Worm (Caenorhabditis elegans) whole organism, midembryonic: ENCODE results near the gene hmg-12.

Source experiments
- T22C8.4 ChIP-seq: fragments of 200-800 bp; sonication (Bioruptor generic); IDR thresholded peaks from 2 replicates; pipeline ENCODE4 v1.3.6; 2022; ENCODE audit warnings: missing genetic modification characterization, missing compliant biosample characterization
- cog-1 ChIP-seq: sonication (generic microtip); optimal IDR thresholded peaks from 2 replicates; lab custom pipeline; 2016; ENCODE audit warnings: missing genetic modification characterization, missing compliant biosample characterization
- flt-1 ChIP-seq: fragments of 200-800 bp; sonication (Bioruptor generic); IDR thresholded peaks from 2 replicates; pipeline ENCODE4 v1.3.6; 2022; ENCODE audit warnings: missing genetic modification characterization, missing compliant biosample characterization
- klf-2 ChIP-seq: fragments of 200-800 bp; sonication (Bioruptor generic); conservative IDR thresholded peaks from 2 replicates; pipeline ENCODE4 v1.3.6; 2022; ENCODE audit warnings: missing genetic modification reagents, missing genetic modification characterization, missing compliant biosample characterization
- med-1 ChIP-seq: sonication (generic microtip); optimal IDR thresholded peaks from 2 replicates; lab custom pipeline; 2017; ENCODE audit warnings: missing genetic modification characterization, mild to moderate bottlenecking, missing compliant biosample characterization, antibody characterized with exemption, missing genetic modification reagents; ENCODE audit not compliant: insufficient read depth
- ref-1 ChIP-seq: fragments of 200-800 bp; sonication (Bioruptor generic); conservative IDR thresholded peaks from 2 replicates; pipeline ENCODE4 v1.3.6; 2022; ENCODE audit warnings: missing genetic modification reagents, missing genetic modification characterization, missing compliant biosample characterization
- tab-1 ChIP-seq: fragments of 200-800 bp; sonication (Bioruptor generic); IDR thresholded peaks from 2 replicates; pipeline ENCODE4 v1.3.6; 2022; ENCODE audit warnings: missing genetic modification characterization, missing compliant biosample characterization
- ztf-23 ChIP-seq: fragments of 200-800 bp; sonication (Bioruptor generic); IDR thresholded peaks from 2 replicates; pipeline ENCODE4 v1.3.6; 2022; ENCODE audit warnings: missing genetic modification reagents, missing genetic modification characterization, missing compliant biosample characterization
- ztf-29 ChIP-seq: fragments of 200-800 bp; sonication (Bioruptor generic); IDR thresholded peaks from 2 replicates; pipeline ENCODE4 v1.3.6; 2022; ENCODE audit warnings: missing genetic modification reagents, missing genetic modification characterization, missing compliant biosample characterization

- TF ChIP-seq flt-1 (GFP tag; lab: Robert Waterston, UW) (no peak), T22C8.4 (no peak), med-1 (GFP tag; lab: Kevin White, UChicago) (no peak), ztf-29 (GFP tag; lab: Robert Waterston, UW) (no peak), cog-1 (tag; lab: Kevin White, UChicago) (no peak), klf-2 (GFP tag; lab: Robert Waterston, UW) (no peak), ref-1 (GFP tag; lab: Robert Waterston, UW) (no peak), ztf-23 (GFP tag; lab: Robert Waterston, UW) (no peak), tab-1 (GFP tag; lab: Robert Waterston, UW) (no peak)
These were observed 15.2 kb upstream of the hmg-12 start, which contains the start of gene vab-23 for ce11 chrII:11901110-11901509.
